Fruit fly (Drosophila melanogaster) whole organism, embryonic: ENCODE results near the gene CG17786.

Experiments
- CG8359 ChIP-seq: fragments of 200-800 bp; sonication (Bioruptor generic); optimal IDR thresholded peaks from 2 replicates; lab custom pipeline; 2017; ENCODE audit warnings: missing biosample characterization, mild to moderate bottlenecking, missing genetic modification characterization, borderline replicate concordance
- Hr39 ChIP-seq: fragments of >200 bp; optimal IDR thresholded peaks from 2 replicates; lab custom pipeline; 2017

- no peak for TF ChIP-seq CG8359
- TF ChIP-seq Hr39 (lab: Kevin White, UChicago), result no peak
Observed at dm6 chr3R:24228675-24229074, 10.2 kb upstream of the CG17786 start, which contains the start of gene Acp95EF.
